Fruit fly (Drosophila melanogaster): ENCODE data around the gene AhcyL2.
"Not testable (repeated sequence)": the region's sequence is repeated elsewhere in the genome, so short reads cannot be mapped to it uniquely, and the experiment has no call there.

AhcyL2 gene

dm6 chr3R:16992716-16993115 is 10.8 kb upstream of the AhcyL2 start, which contains the start of gene CG31274:
Gene CG31274 (plus strand): TSS chr3R:16993016.
- not testable (repeated sequence) for TF ChIP-seq Dfd (GFP tag; optimal IDR thresholded peaks at IDR 0.05); btn (GFP tag; optimal IDR thresholded peaks at IDR 0.05); stc (GFP tag; IDR thresholded peaks at IDR 0.05)

dm6 chr3R:16991781-16992180 is 9.8 kb upstream of the AhcyL2 start, which contains the start of gene EMC2B:
Gene EMC2B (minus strand): TSS chr3R:16991878.
- no peak for TF ChIP-seq CG34376 (GFP tag; optimal IDR thresholded peaks at IDR 0.05)
- TF ChIP-seq CG13775 (GFP tag; optimal IDR thresholded peaks at IDR 0.05): peak; percentile 37
- TF ChIP-seq Hsf (GFP tag; optimal IDR thresholded peaks at IDR 0.05): peak; percentile 53
- TF ChIP-seq ERR (GFP tag; optimal IDR thresholded peaks at IDR 0.05): peak; percentile 5
- peak; percentile 77 for TF ChIP-seq CG4617 (GFP tag; optimal IDR thresholded peaks at IDR 0.05; ENCODE audit: borderline replicate concordance)
- TF ChIP-seq CG3163 (GFP tag; optimal IDR thresholded peaks at IDR 0.05): no peak
- peak; percentile 71 for TF ChIP-seq pzg (GFP tag; optimal IDR thresholded peaks at IDR 0.05)
- TF ChIP-seq CG12155 (GFP tag; optimal IDR thresholded peaks at IDR 0.05): peak; percentile 39
- TF ChIP-seq Bteb2 (GFP tag; optimal IDR thresholded peaks at IDR 0.05): peak; percentile 10
- peak; percentile 64 for TF ChIP-seq pnt (GFP tag; optimal IDR thresholded peaks at IDR 0.05)
- TF ChIP-seq D19B (GFP tag; optimal IDR thresholded peaks at IDR 0.05): no peak
- no peak for TF ChIP-seq fu2 (GFP tag; optimal IDR thresholded peaks at IDR 0.05)
- TF ChIP-seq eyg (GFP tag; optimal IDR thresholded peaks at IDR 0.05): peak; percentile 75
- no peak for TF ChIP-seq NFAT (GFP tag; IDR thresholded peaks at IDR 0.05)
- TF ChIP-seq CG8290 (GFP tag; optimal IDR thresholded peaks at IDR 0.05): peak; percentile 27
- TF ChIP-seq CG8290 (tag; optimal IDR thresholded peaks at IDR 0.05): peak in 1 of 2 experiments; percentile 67
- TF ChIP-seq NK7.1 (GFP tag; optimal IDR thresholded peaks at IDR 0.05): peak; percentile 42
- TF ChIP-seq YL-1 (GFP tag; optimal IDR thresholded peaks at IDR 0.05): peak; percentile 32
- TF ChIP-seq CG4282 (GFP tag; optimal IDR thresholded peaks at IDR 0.05): no peak
- peak; percentile 16 for TF ChIP-seq CG9727 (GFP tag; optimal IDR thresholded peaks at IDR 0.05)
- peak; percentile 45 for TF ChIP-seq CG11504 (tag; optimal IDR thresholded peaks at IDR 0.05)
- peak; percentile 58 for TF ChIP-seq CG30403 (GFP tag; optimal IDR thresholded peaks at IDR 0.05)
- TF ChIP-seq CG8944 (GFP tag; optimal IDR thresholded peaks at IDR 0.05): peak; percentile 1
- peak in 1 of 2 experiments; percentile 8 for TF ChIP-seq bsh (GFP tag; optimal IDR thresholded peaks at IDR 0.05)
- no peak for TF ChIP-seq ash1 (GFP tag; optimal IDR thresholded peaks at IDR 0.05)
- peak; percentile 12 for TF ChIP-seq CG17359 (tag; optimal IDR thresholded peaks at IDR 0.05)
- peak; percentile 17 for TF ChIP-seq NC2β (GFP tag; optimal IDR thresholded peaks at IDR 0.05)
- TF ChIP-seq tin (GFP tag; optimal IDR thresholded peaks at IDR 0.05): peak; percentile 23
- no peak for TF ChIP-seq jing (GFP tag; optimal IDR thresholded peaks at IDR 0.05)
- TF ChIP-seq CG1233 (GFP tag; optimal IDR thresholded peaks at IDR 0.05): no peak
- peak; percentile 29 for TF ChIP-seq Fer3 (tag; optimal IDR thresholded peaks at IDR 0.05)
- TF ChIP-seq bowl (GFP tag; IDR thresholded peaks at IDR 0.05): no peak
- TF ChIP-seq CG11093 (GFP tag; IDR thresholded peaks at IDR 0.05): no peak
- TF ChIP-seq CG4820 (GFP tag; optimal IDR thresholded peaks at IDR 0.05): no peak
- peak; percentile 34 for TF ChIP-seq Oli (tag; optimal IDR thresholded peaks at IDR 0.05)
- peak; percentile 39 for TF ChIP-seq HLH54F (GFP tag; optimal IDR thresholded peaks at IDR 0.05)
- no peak for TF ChIP-seq emc (GFP tag; optimal IDR thresholded peaks at IDR 0.05)
- TF ChIP-seq CG3995 (GFP tag; optimal IDR thresholded peaks at IDR 0.05): peak; percentile 2
- no peak for TF ChIP-seq Opbp (GFP tag; IDR thresholded peaks at IDR 0.05; ENCODE audit: partially characterized antibody)
- no peak for TF ChIP-seq her (GFP tag; optimal IDR thresholded peaks at IDR 0.05)
- TF ChIP-seq ind (GFP tag; optimal IDR thresholded peaks at IDR 0.05): peak; percentile 36
- no peak for TF ChIP-seq CG11398 (GFP tag; optimal IDR thresholded peaks at IDR 0.05)
- TF ChIP-seq CG8388 (GFP tag; optimal IDR thresholded peaks at IDR 0.05): peak; percentile 14
- TF ChIP-seq dmrt11E (tag; optimal IDR thresholded peaks at IDR 0.05): peak; percentile 29
- peak; percentile 16 for TF ChIP-seq mirr (GFP tag; optimal IDR thresholded peaks at IDR 0.05)
- peak; percentile 10 for TF ChIP-seq CG1792 (GFP tag; optimal IDR thresholded peaks at IDR 0.05)
- TF ChIP-seq sug (tag; optimal IDR thresholded peaks at IDR 0.05): peak; percentile 33

All from whole organism, embryonic.